Worm (Caenorhabditis elegans) whole organism, midembryonic: Measurements from ENCODE around the gene nhr-275.

Experiments used
- klf-2 ChIP-seq: fragments of 200-800 bp; sonication (Bioruptor generic); conservative IDR thresholded peaks from 2 replicates; pipeline ENCODE4 v1.3.6; 2022; ENCODE audit warnings: missing genetic modification reagents, missing genetic modification characterization, missing compliant biosample characterization
- ref-1 ChIP-seq: fragments of 200-800 bp; sonication (Bioruptor generic); conservative IDR thresholded peaks from 2 replicates; pipeline ENCODE4 v1.3.6; 2022; ENCODE audit warnings: missing genetic modification reagents, missing genetic modification characterization, missing compliant biosample characterization

DNA sequence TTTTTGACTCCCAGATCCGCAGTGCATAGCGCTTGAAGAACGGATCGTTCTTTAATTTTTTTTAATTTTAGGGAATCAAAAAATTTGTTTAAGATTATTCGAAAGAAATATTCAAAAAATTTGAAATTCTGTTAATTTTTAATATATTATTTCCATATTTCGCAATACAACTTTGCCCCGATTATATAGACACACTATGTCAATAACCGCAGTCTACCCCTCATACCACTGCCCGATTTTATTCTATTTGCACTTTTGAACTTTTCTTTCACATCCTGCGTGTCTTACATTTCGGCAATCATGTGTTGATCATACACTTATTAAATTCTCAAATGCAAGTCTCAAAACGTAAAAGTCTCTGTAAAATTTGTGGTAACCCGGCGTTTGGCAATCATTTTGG is 48.1 kb downstream of the nhr-275 start, which contains the start of gene nhr-56:
- no peak for TF ChIP-seq ref-1 (GFP tag; lab: Robert Waterston, UW)
- TF ChIP-seq klf-2 (GFP tag; lab: Robert Waterston, UW): no peak
